Worm (Caenorhabditis elegans) whole organism, L1 larva: Measurements from ENCODE around the gene ins-4.

Source experiments
- Y116A8C.19 ChIP-seq: sonication (generic microtip); optimal IDR thresholded peaks from 2 replicates; lab custom pipeline; 2016; ENCODE audit warnings: missing compliant biosample characterization, missing genetic modification characterization, borderline replicate concordance
- blmp-1 ChIP-seq: fragments of 150-350 bp; optimal IDR thresholded peaks from 2 replicates; lab custom pipeline; 2014; ENCODE audit warnings: missing biosample characterization, missing genetic modification characterization
- ceh-63 ChIP-seq: fragments of 200-800 bp; sonication (Bioruptor generic); optimal IDR thresholded peaks from 2 replicates; lab custom pipeline; 2018; ENCODE audit warnings: mild to moderate bottlenecking, missing genetic modification characterization, missing compliant biosample characterization
- ceh-8 ChIP-seq: fragments of 200-800 bp; sonication (Bioruptor generic); optimal IDR thresholded peaks from 2 replicates; lab custom pipeline; 2018; ENCODE audit warnings: mild to moderate bottlenecking, missing genetic modification characterization, moderate library complexity, missing compliant biosample characterization
- dpl-1 ChIP-seq, 3 experiments: fragments of 150-350 bp in 2 of 3; sonication (generic microtip) in 1 of 3; optimal IDR thresholded peaks; 2 replicates each; lab custom pipeline; 2014 to 2017; ENCODE audit warnings: missing biosample characterization in 3 of 3, missing genetic modification characterization in 3 of 3, missing genetic modification reagents in 3 of 3
- dsc-1 ChIP-seq: sonication (generic microtip); optimal IDR thresholded peaks from 2 replicates; lab custom pipeline; 2016; ENCODE audit warnings: mild to moderate bottlenecking, missing genetic modification characterization, missing compliant biosample characterization
- egl-13 ChIP-seq: sonication (generic microtip); optimal IDR thresholded peaks from 2 replicates; lab custom pipeline; 2016; ENCODE audit warnings: missing genotype, missing genetic modification reagents, missing genetic modification characterization, missing compliant biosample characterization
- elt-2 ChIP-seq: sonication (generic microtip); optimal IDR thresholded peaks from 2 replicates; lab custom pipeline; 2016; ENCODE audit warnings: missing genetic modification characterization, mild to moderate bottlenecking, inconsistent platforms, missing compliant biosample characterization, missing genetic modification reagents
- elt-3 ChIP-seq, 6 experiments: fragments of 150-350 bp in 1 of 6; sonication (generic microtip); optimal IDR thresholded peaks; 2 replicates each; lab custom pipeline; 2017 to 2018; ENCODE audit warnings: missing biosample characterization in 6 of 6, missing genetic modification characterization in 6 of 6, inconsistent platforms in 1 of 6
- fkh-10 ChIP-seq: sonication (generic microtip); optimal IDR thresholded peaks from 2 replicates; lab custom pipeline; 2017; ENCODE audit warnings: missing biosample characterization, missing genetic modification reagents, missing genetic modification characterization
- fkh-4 ChIP-seq: sonication (generic microtip); optimal IDR thresholded peaks from 2 replicates; lab custom pipeline; 2016; ENCODE audit warnings: missing compliant biosample characterization, missing genetic modification characterization, borderline replicate concordance
- hpl-2 ChIP-seq: fragments of 150-350 bp; optimal IDR thresholded peaks from 2 replicates; lab custom pipeline; 2014; ENCODE audit warnings: missing biosample characterization, missing genetic modification reagents, missing genetic modification characterization
- isw-1 ChIP-seq: fragments of 200-800 bp; sonication (Bioruptor generic); IDR thresholded peaks from 2 replicates; pipeline ENCODE4 v1.3.6; 2022; ENCODE audit warnings: missing genetic modification characterization, missing compliant biosample characterization
- lin-13 ChIP-seq: fragments of 150-350 bp; optimal IDR thresholded peaks from 2 replicates; lab custom pipeline; 2014; ENCODE audit warnings: missing biosample characterization, missing genetic modification reagents, missing genetic modification characterization
- lin-14 ChIP-seq: fragments of 200-800 bp; sonication (Bioruptor generic); optimal IDR thresholded peaks from 2 replicates; lab custom pipeline; 2018; ENCODE audit warnings: mild to moderate bottlenecking, missing genetic modification characterization, moderate library complexity, missing compliant biosample characterization
- lin-15B ChIP-seq: fragments of 150-350 bp; sonication (generic microtip); optimal IDR thresholded peaks from 3 replicates; lab custom pipeline; 2014; ENCODE audit warnings: missing biosample characterization, missing genetic modification characterization
- lin-35 ChIP-seq, 2 experiments: fragments of 150-350 bp; optimal IDR thresholded peaks; 2 replicates each; lab custom pipeline; 2014; ENCODE audit warnings: missing biosample characterization in 2 of 2, missing genetic modification characterization in 2 of 2, missing genetic modification reagents in 2 of 2
- mdl-1 ChIP-seq, 2 experiments: fragments of 150-350 bp; optimal IDR thresholded peaks; 2 replicates each; lab custom pipeline; 2014 to 2017; ENCODE audit warnings: missing biosample characterization in 2 of 2, missing genetic modification characterization in 2 of 2, inconsistent platforms in 1 of 2
- mep-1 ChIP-seq: fragments of 150-350 bp; optimal IDR thresholded peaks from 2 replicates; lab custom pipeline; 2014; ENCODE audit warnings: missing biosample characterization, missing genetic modification characterization
- nhr-11 ChIP-seq: fragments of 150-350 bp; optimal IDR thresholded peaks from 2 replicates; lab custom pipeline; 2014; ENCODE audit warnings: missing biosample characterization, missing genetic modification characterization
- nhr-12 ChIP-seq: sonication (generic microtip); optimal IDR thresholded peaks from 2 replicates; lab custom pipeline; 2017; ENCODE audit warnings: missing biosample characterization, missing genetic modification characterization
- nhr-20 ChIP-seq: sonication (generic microtip); optimal IDR thresholded peaks from 2 replicates; lab custom pipeline; 2016; ENCODE audit warnings: mild to moderate bottlenecking, missing genetic modification characterization, missing compliant biosample characterization
- nhr-47 ChIP-seq: sonication (generic microtip); optimal IDR thresholded peaks from 2 replicates; lab custom pipeline; 2016; ENCODE audit warnings: mild to moderate bottlenecking, missing genetic modification characterization, moderate library complexity, missing compliant biosample characterization
- nhr-77 ChIP-seq: fragments of 150-350 bp; optimal IDR thresholded peaks from 2 replicates; lab custom pipeline; 2014; ENCODE audit warnings: missing biosample characterization, missing genetic modification characterization
- nhr-85 ChIP-seq: sonication (generic microtip); peaks from one replicate; lab custom pipeline; 2016; ENCODE audit warnings: missing genetic modification characterization, inconsistent platforms, missing compliant biosample characterization
- nhr-90 ChIP-seq: sonication (generic microtip); optimal IDR thresholded peaks from 2 replicates; lab custom pipeline; 2016; ENCODE audit warnings: mild to moderate bottlenecking, missing genetic modification characterization, missing compliant biosample characterization; ENCODE audit not compliant: poor library complexity
- pag-3 ChIP-seq: sonication (generic microtip); optimal IDR thresholded peaks from 2 replicates; lab custom pipeline; 2017; ENCODE audit warnings: missing genetic modification characterization, mild to moderate bottlenecking, missing compliant biosample characterization, antibody characterized with exemption, borderline replicate concordance; ENCODE audit not compliant: insufficient read depth
- snu-23 ChIP-seq: sonication (generic microtip); optimal IDR thresholded peaks from 2 replicates; lab custom pipeline; 2016; ENCODE audit warnings: missing genetic modification characterization, missing compliant biosample characterization
- sup-37 ChIP-seq: fragments of 200-800 bp; sonication (Bioruptor generic); optimal IDR thresholded peaks from 2 replicates; lab custom pipeline; 2018; ENCODE audit warnings: mild to moderate bottlenecking, missing genetic modification characterization, missing compliant biosample characterization
- unc-30 ChIP-seq: sonication (generic microtip); optimal IDR thresholded peaks from 2 replicates; lab custom pipeline; 2017; ENCODE audit warnings: missing biosample characterization, missing genetic modification characterization
- unc-86 ChIP-seq: sonication (generic microtip); optimal IDR thresholded peaks from 2 replicates; lab custom pipeline; 2016; ENCODE audit warnings: missing genetic modification characterization, missing compliant biosample characterization
- unc-98 ChIP-seq: fragments of 200-800 bp; sonication (Bioruptor generic); IDR thresholded peaks from 2 replicates; pipeline ENCODE4 v1.3.6; 2022; ENCODE audit warnings: missing genetic modification characterization, missing compliant biosample characterization
- xbp-1 ChIP-seq: sonication (generic microtip); optimal IDR thresholded peaks from 2 replicates; lab custom pipeline; 2016; ENCODE audit warnings: missing genetic modification characterization, missing compliant biosample characterization
- zag-1 ChIP-seq: fragments of 150-350 bp; optimal IDR thresholded peaks from 2 replicates; lab custom pipeline; 2014; ENCODE audit warnings: missing biosample characterization, missing genetic modification characterization
- ztf-11 ChIP-seq, 2 experiments: sonication (generic microtip); optimal IDR thresholded peaks; 2 replicates each; lab custom pipeline; 2016 to 2017; ENCODE audit warnings: missing genetic modification characterization in 2 of 2, missing biosample characterization in 1 of 2, missing compliant biosample characterization in 1 of 2

The ins-4 gene

ce11 chrII:6016410-6016809 is 20.2 kb downstream of the ins-4 start, which contains the start of gene ZK84.5:
Gene ZK84.5 (minus strand): TSS chrII:6016510.
- TF ChIP-seq lin-13 (GFP tag; lab: Kevin White, UChicago) (no peak), hpl-2 (GFP tag; lab: Kevin White, UChicago) (no peak), nhr-77 (tag; lab: Kevin White, UChicago) (no peak), mep-1 (tag; lab: Kevin White, UChicago) (no peak), ztf-11 (tag; optimal IDR thresholded peaks at IDR 0.05; lab: Kevin White, UChicago) (no peak), lin-15B (no peak), ceh-63 (GFP tag; lab: Kevin White, UChicago) (no peak), zag-1 (tag; lab: Kevin White, UChicago) (no peak), unc-98 (GFP tag; lab: Robert Waterston, UW) (no peak), nhr-11 (tag; lab: Kevin White, UChicago) (no peak), mdl-1 (tag; optimal IDR thresholded peaks at IDR 0.05; lab: Kevin White, UChicago) (no peak), nhr-12 (tag; lab: Kevin White, UChicago) (no peak), fkh-10 (GFP tag; lab: Kevin White, UChicago) (no peak), unc-30 (no peak)

- TF ChIP-seq xbp-1 (tag; lab: Kevin White, UChicago): no peak
- TF ChIP-seq nhr-77 (tag; lab: Kevin White, UChicago): no peak
- no peak for TF ChIP-seq nhr-12 (tag; lab: Kevin White, UChicago)
- TF ChIP-seq nhr-47 (tag; lab: Kevin White, UChicago): no peak
- TF ChIP-seq sup-37: no peak
- no peak for TF ChIP-seq mdl-1 (tag; optimal IDR thresholded peaks at IDR 0.05; lab: Kevin White, UChicago)
- TF ChIP-seq blmp-1 (tag; lab: Kevin White, UChicago): no peak
- TF ChIP-seq lin-14: no peak
- no peak for TF ChIP-seq fkh-4 (tag; lab: Kevin White, UChicago)
Measured at ce11 chrII:6020353-6020752, 24.2 kb downstream of the ins-4 start, which contains the start of gene ZK84.1. Gene ZK84.1 (plus strand): TSS chrII:6020653.

- TF ChIP-seq nhr-11 (tag; lab: Kevin White, UChicago): no peak
- no peak for TF ChIP-seq Y116A8C.19 (tag; lab: Kevin White, UChicago)
- TF ChIP-seq dpl-1 (GFP tag; optimal IDR thresholded peaks at IDR 0.05; lab: Kevin White, UChicago): no peak
- peak; percentile 30 for TF ChIP-seq ceh-8 (GFP tag; lab: Kevin White, UChicago)
- TF ChIP-seq dsc-1 (tag; lab: Kevin White, UChicago): no peak
- TF ChIP-seq, all 84 proteins: peak for 1
Measured at ce11 chrII:6022596-6022995, 26.4 kb downstream of the ins-4 start.

ce11 chrII:6024879-6025278 is 28.7 kb downstream of the ins-4 start, which contains the start of gene R12C12.9:
Gene R12C12.9 (minus strand): TSS chrII:6024979.
- TF ChIP-seq elt-2 (tag; lab: Kevin White, UChicago) (peak; percentile 3), ztf-11 (tag; optimal IDR thresholded peaks at IDR 0.05; lab: Kevin White, UChicago) (no peak)
- TF ChIP-seq, all 84 proteins: peak for 1

- TF ChIP-seq elt-3 (tag; optimal IDR thresholded peaks at IDR 0.05; lab: Kevin White, UChicago) (peak in 1 of 6 experiments; percentile 53), unc-86 (no peak), nhr-20 (peak; percentile 24), isw-1 (no peak), snu-23 (GFP tag; lab: Kevin White, UChicago) (peak; percentile 5), egl-13 (tag; lab: Kevin White, UChicago) (no peak), lin-14 (peak; percentile 40), lin-35 (GFP tag; optimal IDR thresholded peaks at IDR 0.05; lab: Kevin White, UChicago) (no peak), blmp-1 (tag; lab: Kevin White, UChicago) (peak; percentile 61), nhr-11 (tag; lab: Kevin White, UChicago) (no peak), nhr-85 (tag; lab: Kevin White, UChicago) (peak; percentile 16), hpl-2 (GFP tag; lab: Kevin White, UChicago) (no peak), pag-3 (tag; lab: Kevin White, UChicago) (no peak), elt-2 (tag; lab: Kevin White, UChicago) (peak; percentile 89), nhr-90 (tag; lab: Kevin White, UChicago) (no peak)
Measured at ce11 chrII:6025647-6026046, 29.5 kb downstream of the ins-4 start.
